Worm (Caenorhabditis elegans) whole organism, midembryonic: ENCODE measurements around the gene R12G8.1.

Experiments used
- cog-1 ChIP-seq: sonication (generic microtip); optimal IDR thresholded peaks from 2 replicates; lab custom pipeline; 2016; ENCODE audit warnings: missing genetic modification characterization, missing compliant biosample characterization
- klf-2 ChIP-seq: fragments of 200-800 bp; sonication (Bioruptor generic); conservative IDR thresholded peaks from 2 replicates; pipeline ENCODE4 v1.3.6; 2022; ENCODE audit warnings: missing genetic modification reagents, missing genetic modification characterization, missing compliant biosample characterization
- med-1 ChIP-seq: sonication (generic microtip); optimal IDR thresholded peaks from 2 replicates; lab custom pipeline; 2017; ENCODE audit warnings: missing genetic modification characterization, mild to moderate bottlenecking, missing compliant biosample characterization, antibody characterized with exemption, missing genetic modification reagents; ENCODE audit not compliant: insufficient read depth

DNA sequence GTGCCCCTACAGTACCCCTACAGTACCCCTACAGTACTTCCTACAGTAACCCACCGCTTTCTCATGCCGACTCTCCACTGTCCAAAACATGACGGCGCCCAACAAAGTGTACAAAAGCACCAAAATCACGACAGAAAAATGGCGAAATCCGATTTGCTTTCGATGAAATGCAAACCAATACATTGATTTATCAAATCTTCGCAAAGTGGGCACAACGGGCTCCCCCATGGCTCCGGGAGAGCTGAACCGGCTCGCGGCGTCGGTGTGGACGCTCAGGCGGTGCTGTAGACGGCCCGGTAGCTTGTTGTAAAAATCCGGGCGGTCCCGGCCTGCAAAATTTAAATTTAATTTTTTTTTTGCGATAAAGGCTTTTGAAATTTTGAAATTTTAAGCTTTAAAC, 36.7 kb downstream of the R12G8.1 start:
- TF ChIP-seq cog-1 (tag; lab: Kevin White, UChicago), result no peak
- no peak for TF ChIP-seq med-1 (GFP tag; lab: Kevin White, UChicago)
- no peak for TF ChIP-seq klf-2 (GFP tag; lab: Robert Waterston, UW)
